Worm (Caenorhabditis elegans) whole organism, late embryonic: ENCODE results near the gene F45E4.5.

Experiments used
- C08G9.2 ChIP-seq: sonication (generic microtip); optimal IDR thresholded peaks from 2 replicates; lab custom pipeline; 2016; ENCODE audit warnings: mild to moderate bottlenecking, missing genetic modification characterization, moderate library complexity, missing compliant biosample characterization
- C38D4.7 ChIP-seq: fragments of 200-800 bp; sonication (Bioruptor generic); optimal IDR thresholded peaks from 2 replicates; lab custom pipeline; 2018; ENCODE audit warnings: mild to moderate bottlenecking, missing genetic modification characterization, moderate library complexity, missing compliant biosample characterization
- F13H6.1 ChIP-seq: sonication (generic microtip); optimal IDR thresholded peaks from 2 replicates; lab custom pipeline; 2016; ENCODE audit warnings: missing genetic modification characterization, missing compliant biosample characterization
- K09A11.1 ChIP-seq: sonication (generic microtip); optimal IDR thresholded peaks from 2 replicates; lab custom pipeline; 2017; ENCODE audit warnings: antibody characterized with exemption, mild to moderate bottlenecking, missing genetic modification characterization, missing compliant biosample characterization; ENCODE audit not compliant: insufficient read depth
- T23F11.4 ChIP-seq: fragments of 200-800 bp; sonication (Bioruptor generic); optimal IDR thresholded peaks from 2 replicates; lab custom pipeline; 2018; ENCODE audit warnings: mild to moderate bottlenecking, missing genetic modification characterization, missing compliant biosample characterization
- ahr-1 ChIP-seq: sonication (generic microtip); optimal IDR thresholded peaks from 2 replicates; lab custom pipeline; 2016; ENCODE audit warnings: missing genetic modification characterization, missing compliant biosample characterization
- ceh-14 ChIP-seq: sonication (generic microtip); optimal IDR thresholded peaks from 2 replicates; lab custom pipeline; 2016; ENCODE audit warnings: missing genotype, missing genetic modification characterization, missing compliant biosample characterization
- ceh-18 ChIP-seq: sonication (generic microtip); optimal IDR thresholded peaks from 2 replicates; lab custom pipeline; 2016; ENCODE audit warnings: missing genetic modification characterization, missing compliant biosample characterization
- ceh-19 ChIP-seq: fragments of 200-800 bp; sonication (Bioruptor generic); optimal IDR thresholded peaks from 2 replicates; lab custom pipeline; 2018; ENCODE audit warnings: mild to moderate bottlenecking, missing genetic modification characterization, missing compliant biosample characterization
- ceh-2 ChIP-seq: sonication (generic microtip); optimal IDR thresholded peaks from 2 replicates; lab custom pipeline; 2016; ENCODE audit warnings: missing genotype, missing genetic modification characterization, missing compliant biosample characterization
- ceh-24 ChIP-seq: sonication (generic microtip); optimal IDR thresholded peaks from 2 replicates; lab custom pipeline; 2016; ENCODE audit warnings: mild to moderate bottlenecking, missing genetic modification characterization, missing compliant biosample characterization
- ceh-30 ChIP-seq: fragments of 150-350 bp; optimal IDR thresholded peaks from 2 replicates; lab custom pipeline; 2014; ENCODE audit warnings: missing biosample characterization, missing genetic modification characterization
- ceh-31 ChIP-seq: sonication (generic microtip); optimal IDR thresholded peaks from 2 replicates; lab custom pipeline; 2016; ENCODE audit warnings: missing genetic modification characterization, missing compliant biosample characterization
- ceh-34 ChIP-seq: sonication (generic microtip); optimal IDR thresholded peaks from 2 replicates; lab custom pipeline; 2016; ENCODE audit warnings: mild to moderate bottlenecking, missing genetic modification characterization, missing compliant biosample characterization
- ceh-48 ChIP-seq: sonication (generic microtip); optimal IDR thresholded peaks from 2 replicates; lab custom pipeline; 2016; ENCODE audit warnings: missing genetic modification characterization, inconsistent platforms, missing compliant biosample characterization
- dmd-4 ChIP-seq: sonication (generic microtip); optimal IDR thresholded peaks from 2 replicates; lab custom pipeline; 2016; ENCODE audit warnings: borderline replicate concordance, missing genetic modification characterization, missing compliant biosample characterization
- dve-1 ChIP-seq: sonication (generic microtip); optimal IDR thresholded peaks from 2 replicates; lab custom pipeline; 2017; ENCODE audit warnings: antibody characterized with exemption, mild to moderate bottlenecking, missing genetic modification characterization, missing compliant biosample characterization
- elt-2 ChIP-seq: sonication (generic microtip); optimal IDR thresholded peaks from 2 replicates; lab custom pipeline; 2016; ENCODE audit warnings: missing genetic modification reagents, missing genetic modification characterization, missing compliant biosample characterization
- elt-4 ChIP-seq: sonication (generic microtip); optimal IDR thresholded peaks from 2 replicates; lab custom pipeline; 2016; ENCODE audit warnings: missing genetic modification characterization, missing compliant biosample characterization
- ets-4 ChIP-seq: sonication (generic microtip); optimal IDR thresholded peaks from 2 replicates; lab custom pipeline; 2016; ENCODE audit warnings: missing genetic modification characterization, missing compliant biosample characterization
- eyg-1 ChIP-seq: sonication (generic microtip); optimal IDR thresholded peaks from 2 replicates; lab custom pipeline; 2016; ENCODE audit warnings: missing genotype, missing genetic modification characterization, missing compliant biosample characterization
- fax-1 ChIP-seq: sonication (generic microtip); optimal IDR thresholded peaks from 2 replicates; lab custom pipeline; 2016; ENCODE audit warnings: missing genotype, missing genetic modification characterization, missing compliant biosample characterization
- fkh-6 ChIP-seq: sonication (generic microtip); optimal IDR thresholded peaks from 2 replicates; lab custom pipeline; 2016; ENCODE audit warnings: missing genetic modification characterization, missing compliant biosample characterization
- hlh-6 ChIP-seq: sonication (generic microtip); optimal IDR thresholded peaks from 2 replicates; lab custom pipeline; 2016; ENCODE audit warnings: missing genotype, missing genetic modification characterization, missing compliant biosample characterization
- hlh-8 ChIP-seq: sonication (generic microtip); optimal IDR thresholded peaks from 2 replicates; lab custom pipeline; 2016; ENCODE audit warnings: missing genotype, missing genetic modification characterization, missing compliant biosample characterization
- nfya-1 ChIP-seq: sonication (generic microtip); optimal IDR thresholded peaks from 2 replicates; lab custom pipeline; 2017; ENCODE audit warnings: missing genetic modification characterization, mild to moderate bottlenecking, missing compliant biosample characterization, antibody characterized with exemption, moderate library complexity
- nhr-11 ChIP-seq: fragments of 150-350 bp; optimal IDR thresholded peaks from 2 replicates; lab custom pipeline; 2014; ENCODE audit warnings: missing biosample characterization, missing genetic modification characterization
- pag-3 ChIP-seq: sonication (generic microtip); optimal IDR thresholded peaks from 2 replicates; lab custom pipeline; 2016; ENCODE audit warnings: missing compliant biosample characterization, missing genetic modification characterization, borderline replicate concordance
- pat-9 ChIP-seq: fragments of 200-800 bp; sonication (Bioruptor generic); optimal IDR thresholded peaks from 2 replicates; lab custom pipeline; 2018; ENCODE audit warnings: mild to moderate bottlenecking, missing genetic modification characterization, moderate library complexity, missing compliant biosample characterization
- pha-4 ChIP-seq: fragments of 150-350 bp; optimal IDR thresholded peaks from 2 replicates; lab custom pipeline; 2018; ENCODE audit warnings: missing biosample characterization, missing genetic modification reagents, missing genetic modification characterization
- ref-2 ChIP-seq: sonication (generic microtip); optimal IDR thresholded peaks from 2 replicates; lab custom pipeline; 2016; ENCODE audit warnings: missing genetic modification characterization, missing compliant biosample characterization
- rnt-1 ChIP-seq: sonication (generic microtip); optimal IDR thresholded peaks from 2 replicates; lab custom pipeline; 2016; ENCODE audit warnings: missing genetic modification characterization, missing compliant biosample characterization
- sdc-2 ChIP-seq: sonication (generic microtip); optimal IDR thresholded peaks from 2 replicates; lab custom pipeline; 2016; ENCODE audit warnings: missing genotype, missing genetic modification characterization, missing compliant biosample characterization
- syd-9 ChIP-seq: sonication (generic microtip); optimal IDR thresholded peaks from 2 replicates; lab custom pipeline; 2016; ENCODE audit warnings: mild to moderate bottlenecking, missing genetic modification characterization, moderate library complexity, missing compliant biosample characterization
- tbx-2 ChIP-seq: sonication (generic microtip); optimal IDR thresholded peaks from 2 replicates; lab custom pipeline; 2016; ENCODE audit warnings: missing genetic modification characterization, missing compliant biosample characterization
- tbx-7 ChIP-seq: sonication (generic microtip); optimal IDR thresholded peaks from 2 replicates; lab custom pipeline; 2016; ENCODE audit warnings: missing genotype, missing genetic modification characterization, missing compliant biosample characterization
- ttx-3 ChIP-seq: sonication (generic microtip); optimal IDR thresholded peaks from 2 replicates; lab custom pipeline; 2016; ENCODE audit warnings: missing genetic modification reagents, missing genetic modification characterization, missing compliant biosample characterization
- unc-42 ChIP-seq: sonication (generic microtip); optimal IDR thresholded peaks from 2 replicates; lab custom pipeline; 2016; ENCODE audit warnings: missing genotype, missing genetic modification characterization, missing compliant biosample characterization
- unc-86 ChIP-seq: sonication (generic microtip); optimal IDR thresholded peaks from 2 replicates; lab custom pipeline; 2016; ENCODE audit warnings: missing genetic modification characterization, missing compliant biosample characterization
- zip-5 ChIP-seq: sonication (generic microtip); optimal IDR thresholded peaks from 2 replicates; lab custom pipeline; 2016; ENCODE audit warnings: missing genetic modification characterization, missing compliant biosample characterization

The F45E4.5 gene

DNA sequence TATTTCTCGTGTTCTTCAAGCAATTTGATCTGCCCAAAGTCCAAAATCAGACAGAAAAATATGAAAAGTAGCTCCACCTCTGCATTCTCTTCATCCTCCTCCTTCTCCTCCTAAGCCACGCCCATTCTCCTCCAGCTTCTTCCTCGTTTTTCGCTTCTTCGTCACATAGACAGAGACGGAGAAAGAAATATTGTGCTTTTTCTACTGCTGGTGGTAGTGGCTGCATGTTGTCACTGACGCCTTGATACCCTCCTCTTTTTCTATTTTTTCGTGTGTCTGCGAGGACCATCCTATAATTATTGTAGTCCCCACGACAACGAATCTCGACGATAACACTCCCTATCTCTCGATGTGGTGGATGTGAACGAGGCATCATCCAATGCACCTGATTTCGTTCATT is 29.7 kb upstream of the F45E4.5 start, which contains the start of gene C08G9.1:
C08G9.1 (plus strand) TSS at position 175 of the 400 bp plus-strand sequence.
- TF ChIP-seq fkh-6 (tag; lab: Kevin White, UChicago): no peak
- TF ChIP-seq ceh-24 (tag; lab: Kevin White, UChicago): no peak
- no peak for TF ChIP-seq ref-2
- TF ChIP-seq C38D4.7 (GFP tag; lab: Kevin White, UChicago): no peak
- TF ChIP-seq ahr-1 (tag; lab: Kevin White, UChicago): no peak
- no peak for TF ChIP-seq T23F11.4 (GFP tag; lab: Kevin White, UChicago)
- TF ChIP-seq C08G9.2 (tag; lab: Kevin White, UChicago): peak; percentile 56
- no peak for TF ChIP-seq hlh-6 (tag; lab: Kevin White, UChicago)
- no peak for TF ChIP-seq unc-86 (tag; lab: Kevin White, UChicago)
- TF ChIP-seq elt-2 (tag; lab: Kevin White, UChicago): no peak
- peak; percentile 19 for TF ChIP-seq ceh-18
- no peak for TF ChIP-seq ttx-3
- TF ChIP-seq ceh-31 (tag; lab: Kevin White, UChicago): no peak
- TF ChIP-seq ceh-48: no peak
- TF ChIP-seq pat-9 (tag; lab: Kevin White, UChicago): no peak
- TF ChIP-seq, all 69 proteins: peak for 2

DNA sequence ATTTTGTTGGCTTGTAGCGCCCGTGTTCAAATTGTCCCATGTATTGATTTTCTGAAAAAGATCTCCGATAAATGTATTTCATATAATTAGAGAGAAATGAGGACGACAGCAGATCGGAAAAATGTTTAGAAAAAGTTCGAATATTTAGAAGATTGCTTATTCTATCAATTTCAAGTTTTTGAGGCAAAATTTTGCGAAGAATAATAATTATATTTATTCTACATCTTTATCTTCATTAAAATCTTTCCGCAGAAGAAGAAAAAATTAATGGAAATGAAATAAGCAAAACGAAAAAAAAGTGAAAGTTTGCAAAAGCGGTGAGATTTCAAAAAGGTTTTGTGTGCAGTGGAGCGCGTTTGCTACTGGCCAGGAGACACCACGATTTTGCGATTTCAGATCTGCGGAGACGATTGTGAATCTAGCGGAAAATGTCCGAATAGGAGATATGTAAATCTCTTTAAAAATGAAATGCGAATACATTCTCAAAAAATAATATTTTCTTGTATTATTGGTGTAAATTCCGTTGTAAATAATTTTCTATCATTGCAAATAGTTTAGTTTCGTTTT is 25.5 kb upstream of the F45E4.5 start, which contains the start of gene nrde-4:
nrde-4 (minus strand) TSS at position 51 of the 567 bp plus-strand sequence.
- peak; percentile 25 for TF ChIP-seq dve-1
- TF ChIP-seq nhr-11 (tag; lab: Kevin White, UChicago): no peak
- TF ChIP-seq eyg-1 (tag; lab: Kevin White, UChicago): no peak
- peak; percentile 46 for TF ChIP-seq tbx-7 (tag; lab: Kevin White, UChicago)
- TF ChIP-seq pag-3 (tag; lab: Kevin White, UChicago): peak; percentile 33
- TF ChIP-seq ceh-34: peak; percentile 54
- peak; percentile 100 for TF ChIP-seq C08G9.2 (tag; lab: Kevin White, UChicago)
- TF ChIP-seq ceh-14 (tag; lab: Kevin White, UChicago): peak; percentile 79
- TF ChIP-seq nfya-1 (tag; lab: Kevin White, UChicago): peak; percentile 52
- peak; percentile 15 for TF ChIP-seq F13H6.1 (tag; lab: Kevin White, UChicago)
- TF ChIP-seq elt-2 (tag; lab: Kevin White, UChicago): peak; percentile 43
- TF ChIP-seq elt-4 (tag; lab: Kevin White, UChicago): no peak
- TF ChIP-seq ets-4: peak; percentile 45
- peak; percentile 29 for TF ChIP-seq syd-9 (tag; lab: Kevin White, UChicago)
- no peak for TF ChIP-seq sdc-2 (tag; lab: Kevin White, UChicago)
- TF ChIP-seq pha-4 (tag; lab: Kevin White, UChicago): no peak
- TF ChIP-seq unc-42 (tag; lab: Kevin White, UChicago): peak; percentile 41
- peak; percentile 58 for TF ChIP-seq ceh-2
- peak; percentile 89 for TF ChIP-seq tbx-2 (tag; lab: Kevin White, UChicago)
- no peak for TF ChIP-seq ttx-3
- TF ChIP-seq ceh-18: peak; percentile 19
- TF ChIP-seq rnt-1 (tag; lab: Kevin White, UChicago): peak; percentile 78
- TF ChIP-seq hlh-8: peak; percentile 60
- TF ChIP-seq fax-1 (tag; lab: Kevin White, UChicago): peak; percentile 74
- peak; percentile 76 for TF ChIP-seq ref-2
- peak; percentile 24 for TF ChIP-seq unc-86 (tag; lab: Kevin White, UChicago)
- peak; percentile 91 for TF ChIP-seq ceh-31 (tag; lab: Kevin White, UChicago)
- peak; percentile 56 for TF ChIP-seq ceh-30 (tag; lab: Kevin White, UChicago)
- TF ChIP-seq ceh-19 (GFP tag; lab: Kevin White, UChicago): peak; percentile 27
- TF ChIP-seq ahr-1 (tag; lab: Kevin White, UChicago): peak; percentile 58
- peak; percentile 54 for TF ChIP-seq dmd-4
- TF ChIP-seq zip-5 (tag; lab: Kevin White, UChicago): peak; percentile 56
- no peak for TF ChIP-seq K09A11.1
